Fruit fly (Drosophila melanogaster): ENCODE data around the gene RpS27A.

RpS27A gene

DNA sequence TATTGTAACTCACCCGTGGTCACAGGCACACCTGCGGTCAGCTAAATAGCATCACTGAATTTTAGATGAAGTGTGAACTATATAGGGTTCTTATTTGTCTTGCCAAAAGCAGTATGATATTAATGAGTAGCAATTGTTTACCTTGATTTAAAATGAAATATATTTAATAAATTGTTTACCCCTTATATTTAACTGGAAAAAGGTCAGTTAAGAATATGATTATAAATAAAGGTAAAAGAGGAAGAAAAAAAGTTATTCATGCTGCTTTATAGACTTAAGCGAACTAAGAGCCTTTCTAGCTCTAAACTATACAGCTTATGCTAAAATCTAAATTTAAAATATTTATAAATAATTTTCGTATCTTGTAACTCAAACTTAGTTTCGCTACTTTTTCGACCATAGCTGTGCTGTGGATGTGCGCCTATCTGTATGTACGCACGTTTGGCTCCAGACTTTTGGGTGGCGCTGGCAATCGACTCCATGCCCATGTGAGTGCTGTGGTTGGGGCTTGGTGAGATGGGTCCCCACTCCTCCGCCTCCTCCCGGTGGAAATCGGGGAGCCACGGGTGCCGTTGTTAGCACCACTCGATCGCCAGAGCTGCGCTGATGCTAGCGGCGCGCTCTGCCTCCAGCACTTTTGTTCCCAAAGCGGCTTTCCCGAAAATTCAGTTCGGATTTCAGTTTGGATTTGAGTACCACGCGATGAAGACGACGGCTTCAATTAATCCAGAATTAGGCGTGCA, 34.1 kb downstream of the RpS27A start, which contains the start of gene loh (continued):
- TF ChIP-seq ems (GFP tag; optimal IDR thresholded peaks at IDR 0.05) (no peak), tgo (GFP tag; IDR thresholded peaks at IDR 0.05) (no peak), seq (GFP tag; IDR thresholded peaks at IDR 0.05) (0 out of 2 replicates have a peak, but pooled peaks have one; percentile 22), mam (GFP tag; optimal IDR thresholded peaks at IDR 0.05) (no peak), Hr51 (GFP tag; optimal IDR thresholded peaks at IDR 0.05) (peak in 1 of 2 experiments; percentile 79), Tbp (GFP tag; optimal IDR thresholded peaks at IDR 0.05) (no peak), CG8089 (GFP tag; optimal IDR thresholded peaks at IDR 0.05) (no peak), hkb (optimal IDR thresholded peaks at IDR 0.05) (no peak), hkb (GFP tag; IDR thresholded peaks at IDR 0.05) (peak; percentile 50; the same call in 1 of the 2 replicates), CG2678 (tag; optimal IDR thresholded peaks at IDR 0.05) (no peak), crol (GFP tag; IDR thresholded peaks at IDR 0.05) (peak; percentile 77; the same call in 1 of the 2 replicates), Ptx1 (GFP tag; IDR thresholded peaks at IDR 0.05) (no peak; the same call in 1 of the 2 replicates), CG8290 (GFP tag; optimal IDR thresholded peaks at IDR 0.05) (no peak), CG8290 (tag; optimal IDR thresholded peaks at IDR 0.05) (no peak), stwl (tag; optimal IDR thresholded peaks at IDR 0.05) (no peak), CG2120 (GFP tag; optimal IDR thresholded peaks at IDR 0.05) (peak; percentile 6), Hr3 (GFP tag; optimal IDR thresholded peaks at IDR 0.05) (peak; percentile 53), vfl (GFP tag; optimal IDR thresholded peaks at IDR 0.05) (no peak), Meics (GFP tag; optimal IDR thresholded peaks at IDR 0.05) (no peak), CG8478 (optimal IDR thresholded peaks at IDR 0.05) (no peak), ase (GFP tag; IDR thresholded peaks at IDR 0.05) (no peak), bbx (GFP tag; IDR thresholded peaks at IDR 0.05; ENCODE audit: partially characterized antibody) (no peak), grau (tag; optimal IDR thresholded peaks at IDR 0.05) (peak; percentile 72), CG10462 (GFP tag; optimal IDR thresholded peaks at IDR 0.05) (no peak), unpg (GFP tag; optimal IDR thresholded peaks at IDR 0.05) (peak; percentile 42), Bgb (GFP tag; IDR thresholded peaks at IDR 0.05; ENCODE audit: partially characterized antibody) (no peak), CG7556 (GFP tag; optimal IDR thresholded peaks at IDR 0.05) (peak; percentile 84), nerfin-2 (GFP tag; IDR thresholded peaks at IDR 0.05; ENCODE audit: partially characterized antibody) (no peak), CG14441 (GFP tag; IDR thresholded peaks at IDR 0.05) (no peak), CG13775 (GFP tag; optimal IDR thresholded peaks at IDR 0.05) (peak; percentile 32), CG4328 (GFP tag; optimal IDR thresholded peaks at IDR 0.05) (no peak), CG13296 (GFP tag; optimal IDR thresholded peaks at IDR 0.05) (peak; percentile 9), CG6254 (GFP tag; optimal IDR thresholded peaks at IDR 0.05) (no peak), mld (GFP tag; IDR thresholded peaks at IDR 0.05; ENCODE audit: partially characterized antibody) (no peak), lmd (GFP tag; IDR thresholded peaks at IDR 0.05) (no peak), crp (GFP tag; optimal IDR thresholded peaks at IDR 0.05) (no peak), Fer3 (tag; optimal IDR thresholded peaks at IDR 0.05) (no peak), rib (GFP tag; IDR thresholded peaks at IDR 0.05) (no peak), lilli (GFP tag; optimal IDR thresholded peaks at IDR 0.05) (peak; percentile 22), kni (GFP tag; optimal IDR thresholded peaks at IDR 0.05) (no peak), abd-A (tag; optimal IDR thresholded peaks at IDR 0.05) (no peak), sc (optimal IDR thresholded peaks at IDR 0.05) (no peak), sc (GFP tag; optimal IDR thresholded peaks at IDR 0.05) (peak; percentile 44), Jarid2 (GFP tag; optimal IDR thresholded peaks at IDR 0.05) (no peak), crc (GFP tag; optimal IDR thresholded peaks at IDR 0.05) (no peak), H15 (GFP tag; IDR thresholded peaks at IDR 0.05) (no peak), jumu (GFP tag; optimal IDR thresholded peaks at IDR 0.05) (no peak), Fer1 (GFP tag; optimal IDR thresholded peaks at IDR 0.05) (peak; percentile 51), cg (GFP tag; optimal IDR thresholded peaks at IDR 0.05) (peak; percentile 3), CG7963 (GFP tag; IDR thresholded peaks at IDR 0.05; ENCODE audit: partially characterized antibody) (no peak)
